Worm (Caenorhabditis elegans): Measurements from ENCODE around the gene K08F11.1.
"Not testable (repeated sequence)": the region's sequence is repeated elsewhere in the genome, so short reads cannot be mapped to it uniquely, and the experiment has no call there.

DNA sequence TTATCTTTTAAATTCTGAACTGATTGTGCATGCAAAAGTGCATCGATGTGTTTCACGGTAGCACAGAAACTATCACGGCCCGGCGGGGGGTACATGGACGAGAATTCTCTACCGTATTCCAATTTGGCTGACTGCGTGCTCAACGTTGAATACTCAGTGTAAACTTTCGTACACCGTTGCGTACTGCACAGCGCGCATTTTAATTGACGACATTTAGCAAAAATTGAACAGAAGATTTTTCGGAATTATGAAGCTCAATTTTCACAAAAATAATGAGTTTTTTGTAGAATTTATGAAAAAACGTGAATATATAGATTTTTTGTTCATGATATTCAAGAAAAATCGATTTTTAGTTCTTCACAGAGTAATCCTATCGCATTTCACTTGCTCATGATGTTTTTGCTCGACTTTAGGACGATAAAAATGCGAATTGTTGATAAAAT, 837 bp downstream of the K08F11.1 start:
- TF ChIP-seq dpl-1 (GFP tag; optimal IDR thresholded peaks at IDR 0.05) (peak; percentile 47 to 58 (median 50)), rnt-1 (tag; optimal IDR thresholded peaks at IDR 0.05) (peak; percentile 47), mep-1 (tag; optimal IDR thresholded peaks at IDR 0.05) (peak; percentile 5)
- not testable (repeated sequence) for TF ChIP-seq zag-1 (tag; optimal IDR thresholded peaks at IDR 0.05)

Measured in whole organism, L1 larva.